Worm (Caenorhabditis elegans): ENCODE results near the gene F52E1.2.

DNA sequence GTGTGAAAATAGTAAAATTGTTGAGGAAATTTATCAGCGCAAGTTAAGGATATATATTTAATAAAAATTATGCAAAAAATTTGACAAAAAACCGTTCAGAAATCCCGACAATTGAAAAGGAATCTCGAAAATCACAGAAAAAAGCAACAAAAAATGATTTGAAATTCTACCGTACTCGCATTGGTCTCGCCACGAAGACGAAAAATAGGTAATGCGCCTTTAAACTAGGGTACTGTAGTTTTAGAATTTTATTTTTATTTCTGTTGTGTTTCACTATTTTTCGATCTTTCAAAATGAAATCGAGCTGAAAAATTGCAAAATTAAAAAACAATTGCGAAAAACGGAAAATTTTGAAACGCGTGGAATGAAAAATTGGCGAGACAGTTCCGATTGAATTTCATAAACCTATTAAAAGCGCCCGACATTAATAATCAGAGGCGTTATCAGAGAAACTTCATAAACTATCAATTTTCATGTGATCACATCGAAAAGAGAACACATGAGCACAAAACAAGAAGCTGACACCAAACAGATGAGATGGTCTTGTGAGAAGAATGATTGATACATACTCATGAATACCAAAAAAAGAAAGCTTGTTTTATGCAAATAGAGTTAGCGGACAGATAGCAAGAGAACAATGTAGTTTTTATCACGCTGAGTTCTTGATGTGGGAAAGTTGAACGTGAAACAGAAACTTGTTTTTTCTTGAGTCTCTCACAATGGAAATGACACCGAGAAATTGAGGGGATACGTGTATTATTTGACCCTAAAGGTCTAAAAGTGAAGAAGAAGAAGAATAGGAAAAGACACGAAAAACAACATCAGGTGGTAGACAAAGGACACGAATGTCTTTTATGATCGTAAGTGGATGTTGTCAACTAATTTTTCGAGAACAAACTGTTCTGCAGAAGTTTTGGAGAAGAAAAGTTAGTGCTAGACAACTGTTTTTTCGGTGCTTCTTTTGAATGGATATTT is 14.7 kb downstream of the F52E1.2 start:
- TF ChIP-seq nhr-11 (tag; optimal IDR thresholded peaks at IDR 0.05) (no peak), mep-1 (tag; optimal IDR thresholded peaks at IDR 0.05) (no peak), mdl-1 (tag; optimal IDR thresholded peaks at IDR 0.05) (no peak), lin-13 (GFP tag; optimal IDR thresholded peaks at IDR 0.05) (no peak), lin-15B (tag; optimal IDR thresholded peaks at IDR 0.05) (no peak), dpl-1 (GFP tag; optimal IDR thresholded peaks at IDR 0.05) (no peak), unc-86 (tag; optimal IDR thresholded peaks at IDR 0.05) (no peak), mab-9 (GFP tag; IDR thresholded peaks at IDR 0.05) (no peak), ceh-63 (GFP tag; optimal IDR thresholded peaks at IDR 0.05) (no peak), alr-1 (tag; optimal IDR thresholded peaks at IDR 0.05; ENCODE audit: borderline replicate concordance) (no peak), nhr-77 (tag; optimal IDR thresholded peaks at IDR 0.05) (no peak)
